Fruit fly (Drosophila melanogaster) whole organism, embryonic: ENCODE measurements around the gene CG34180.

Experiments used
- Antp ChIP-seq: fragments of 200-800 bp; sonication (Bioruptor generic); optimal IDR thresholded peaks from 3 replicates; lab custom pipeline; 2016; ENCODE audit warnings: missing biosample characterization, missing genetic modification characterization
- Blimp-1 ChIP-seq: fragments of 200-800 bp; sonication (Bioruptor generic); optimal IDR thresholded peaks from 3 replicates; lab custom pipeline; 2018; ENCODE audit warnings: missing biosample characterization, missing genetic modification characterization, mild to moderate bottlenecking, moderate library complexity, missing genetic modification reagents
- CG10209 ChIP-seq: fragments of 200-800 bp; sonication (Bioruptor generic); optimal IDR thresholded peaks from 3 replicates; lab custom pipeline; 2017; ENCODE audit warnings: missing biosample characterization, mild to moderate bottlenecking, missing genetic modification characterization, missing genetic modification reagents
- CG11247 ChIP-seq: fragments of 200-800 bp; sonication (Bioruptor generic); IDR thresholded peaks from 2 replicates; pipeline ENCODE4 v1.3.6; 2022; ENCODE audit warnings: missing biosample characterization, missing genetic modification characterization
- CG13894 ChIP-seq: fragments of 200-800 bp; sonication (Bioruptor generic); optimal IDR thresholded peaks from 3 replicates; lab custom pipeline; 2018; ENCODE audit warnings: missing biosample characterization, mild to moderate bottlenecking, missing genetic modification characterization, moderate library complexity
- CG15514 ChIP-seq: fragments of 200-800 bp; sonication (Bioruptor generic); optimal IDR thresholded peaks from 3 replicates; lab custom pipeline; 2017; ENCODE audit warnings: missing biosample characterization, missing genetic modification characterization, mild to moderate bottlenecking, moderate library complexity, missing genetic modification reagents
- CG15601 ChIP-seq: fragments of 200-800 bp; sonication (Bioruptor generic); optimal IDR thresholded peaks from 3 replicates; lab custom pipeline; 2019; ENCODE audit warnings: missing biosample characterization, mild to moderate bottlenecking, missing genetic modification characterization, moderate library complexity
- CG1602 ChIP-seq: fragments of 200-800 bp; sonication (Bioruptor generic); optimal IDR thresholded peaks from 3 replicates; lab custom pipeline; 2016; ENCODE audit warnings: missing biosample characterization, missing genetic modification characterization
- CG16815 ChIP-seq: fragments of 200-800 bp; sonication (Bioruptor generic); optimal IDR thresholded peaks from 3 replicates; lab custom pipeline; 2017; ENCODE audit warnings: missing biosample characterization, mild to moderate bottlenecking, missing genetic modification characterization
- CG17912 ChIP-seq: fragments of 200-800 bp; sonication (Bioruptor generic); optimal IDR thresholded peaks from 2 replicates; lab custom pipeline; 2018; ENCODE audit warnings: missing biosample characterization, mild to moderate bottlenecking, missing genetic modification characterization
- CG18476 ChIP-seq: fragments of 200-800 bp; sonication (Bioruptor generic); optimal IDR thresholded peaks from 2 replicates; lab custom pipeline; 2016; ENCODE audit warnings: missing biosample characterization, mild to moderate bottlenecking, missing genetic modification characterization
- CG30020 ChIP-seq: fragments of 200-800 bp; optimal IDR thresholded peaks from 2 replicates; lab custom pipeline; 2019; ENCODE audit warnings: missing biosample characterization, mild to moderate bottlenecking, missing genetic modification characterization, moderate library complexity
- CG30403 ChIP-seq: fragments of 200-800 bp; sonication (Bioruptor generic); optimal IDR thresholded peaks from 3 replicates; lab custom pipeline; 2016; ENCODE audit warnings: missing biosample characterization, missing genetic modification characterization
- CG6813 ChIP-seq: fragments of 200-800 bp; sonication (Bioruptor generic); optimal IDR thresholded peaks from 2 replicates; lab custom pipeline; 2017; ENCODE audit warnings: missing biosample characterization, missing genetic modification characterization, mild to moderate bottlenecking, moderate library complexity, missing genetic modification reagents
- CG7963 ChIP-seq: fragments of 200-800 bp; sonication (Bioruptor generic); IDR thresholded peaks from 3 replicates; pipeline ENCODE4 v1.3.6; 2022; ENCODE audit warnings: missing biosample characterization, missing genetic modification characterization; ENCODE audit not compliant: partially characterized antibody
- CG8089 ChIP-seq: fragments of 200-800 bp; sonication (Bioruptor generic); optimal IDR thresholded peaks from 3 replicates; lab custom pipeline; 2016; ENCODE audit warnings: missing biosample characterization, missing genetic modification characterization
- CG9797 ChIP-seq: fragments of 200-800 bp; sonication (Bioruptor generic); optimal IDR thresholded peaks from 3 replicates; lab custom pipeline; 2018; ENCODE audit warnings: missing biosample characterization, mild to moderate bottlenecking, missing genetic modification characterization
- Camta ChIP-seq: fragments of 200-800 bp; sonication (Bioruptor generic); optimal IDR thresholded peaks from 2 replicates; lab custom pipeline; 2016; ENCODE audit warnings: missing biosample characterization, missing genetic modification characterization
- Chrac-16 ChIP-seq: fragments of 200-800 bp; sonication (Bioruptor generic); optimal IDR thresholded peaks from 3 replicates; lab custom pipeline; 2016; ENCODE audit warnings: missing biosample characterization, missing genetic modification characterization
- Dip2 ChIP-seq: fragments of 200-800 bp; sonication (Bioruptor generic); IDR thresholded peaks from 2 replicates; pipeline ENCODE4 v1.3.6; 2022; ENCODE audit warnings: missing biosample characterization, missing genetic modification characterization
- Dll ChIP-seq: fragments of 200-800 bp; sonication (Bioruptor generic); IDR thresholded peaks from 4 replicates; pipeline ENCODE4 v1.3.6; 2022; ENCODE audit warnings: missing biosample characterization, missing genetic modification characterization; ENCODE audit not compliant: partially characterized antibody
- ERR ChIP-seq: fragments of 200-800 bp; sonication (Bioruptor generic); optimal IDR thresholded peaks from 2 replicates; lab custom pipeline; 2016; ENCODE audit warnings: missing biosample characterization, missing genetic modification characterization
- Fer1 ChIP-seq: fragments of 200-800 bp; sonication (Bioruptor generic); optimal IDR thresholded peaks from 2 replicates; lab custom pipeline; 2017; ENCODE audit warnings: missing biosample characterization, mild to moderate bottlenecking, missing genetic modification characterization
- H15 ChIP-seq: fragments of 200-800 bp; sonication (Bioruptor generic); IDR thresholded peaks from 3 replicates; pipeline ENCODE4 v1.3.6; 2022; ENCODE audit warnings: missing biosample characterization, missing genetic modification characterization
- Hr3 ChIP-seq: fragments of 200-800 bp; sonication (Bioruptor generic); optimal IDR thresholded peaks from 3 replicates; lab custom pipeline; 2016; ENCODE audit warnings: missing biosample characterization, missing genetic modification characterization
- Hsf ChIP-seq: fragments of 200-800 bp; sonication (Bioruptor generic); optimal IDR thresholded peaks from 3 replicates; lab custom pipeline; 2016; ENCODE audit warnings: missing biosample characterization, missing genetic modification characterization
- Lhr ChIP-seq: fragments of 200-800 bp; sonication (Bioruptor generic); optimal IDR thresholded peaks from 3 replicates; lab custom pipeline; 2017; ENCODE audit warnings: mild to moderate bottlenecking, missing biosample characterization, missing genetic modification reagents, missing genetic modification characterization
- MESR4 ChIP-seq: fragments of 200-800 bp; sonication (Bioruptor generic); optimal IDR thresholded peaks from 2 replicates; lab custom pipeline; 2018; ENCODE audit warnings: missing biosample characterization, mild to moderate bottlenecking, missing genetic modification characterization, moderate library complexity
- Neu2 ChIP-seq: fragments of 200-800 bp; sonication (Bioruptor generic); optimal IDR thresholded peaks from 3 replicates; lab custom pipeline; 2016; ENCODE audit warnings: missing biosample characterization, missing genetic modification characterization, borderline replicate concordance
- Nf-YA ChIP-seq: fragments of 200-800 bp; sonication (Bioruptor generic); IDR thresholded peaks from 2 replicates; pipeline ENCODE4 v1.3.6; 2022; ENCODE audit warnings: missing biosample characterization, missing genetic modification characterization
- Scr ChIP-seq: fragments of 200-800 bp; sonication (Bioruptor generic); IDR thresholded peaks from 2 replicates; pipeline ENCODE4 v1.3.6; 2022; ENCODE audit warnings: missing biosample characterization, missing genetic modification characterization; ENCODE audit not compliant: partially characterized antibody
- Six4 ChIP-seq: fragments of 200-800 bp; sonication (Bioruptor generic); optimal IDR thresholded peaks from 2 replicates; lab custom pipeline; 2016; ENCODE audit warnings: missing biosample characterization, missing genetic modification characterization
- Sox102F ChIP-seq: fragments of 200-800 bp; sonication (Bioruptor generic); optimal IDR thresholded peaks from 2 replicates; lab custom pipeline; 2018; ENCODE audit warnings: missing biosample characterization, mild to moderate bottlenecking, missing genetic modification characterization, moderate library complexity
- Sry-β ChIP-seq: fragments of 200-800 bp; sonication (Bioruptor generic); optimal IDR thresholded peaks from 2 replicates; lab custom pipeline; 2018; ENCODE audit warnings: missing biosample characterization, mild to moderate bottlenecking, missing genetic modification characterization, moderate library complexity
- Sry-δ ChIP-seq: fragments of 200-800 bp; sonication (Bioruptor generic); optimal IDR thresholded peaks from 2 replicates; lab custom pipeline; 2016; ENCODE audit warnings: missing biosample characterization, missing genetic modification characterization
- Ssrp ChIP-seq: fragments of 200-800 bp; sonication (Bioruptor generic); optimal IDR thresholded peaks from 2 replicates; lab custom pipeline; 2018; ENCODE audit warnings: missing biosample characterization, mild to moderate bottlenecking, missing genetic modification characterization, moderate library complexity
- Usf ChIP-seq: fragments of 200-800 bp; sonication (Bioruptor generic); optimal IDR thresholded peaks from 2 replicates; lab custom pipeline; 2017; ENCODE audit warnings: missing genotype, missing biosample characterization, missing genetic modification characterization
- bbx ChIP-seq: fragments of 200-800 bp; sonication (Bioruptor generic); IDR thresholded peaks from 2 replicates; pipeline ENCODE4 v1.3.6; 2022; ENCODE audit warnings: missing biosample characterization, missing genetic modification characterization; ENCODE audit not compliant: partially characterized antibody
- cato ChIP-seq: fragments of 200-800 bp; sonication (Bioruptor generic); optimal IDR thresholded peaks from 2 replicates; lab custom pipeline; 2016; ENCODE audit warnings: missing biosample characterization, missing genetic modification characterization, borderline replicate concordance
- gsb ChIP-seq: fragments of 200-800 bp; sonication (Bioruptor generic); IDR thresholded peaks from 2 replicates; pipeline ENCODE4 v1.3.6; 2022; ENCODE audit warnings: missing biosample characterization, missing genetic modification characterization
- gt ChIP-seq: fragments of 200-800 bp; sonication (Bioruptor generic); IDR thresholded peaks from 2 replicates; pipeline ENCODE4 v1.3.6; 2022; ENCODE audit warnings: missing biosample characterization, missing genetic modification characterization
- kni ChIP-seq: fragments of 200-800 bp; sonication (Bioruptor generic); optimal IDR thresholded peaks from 3 replicates; lab custom pipeline; 2017; ENCODE audit warnings: mild to moderate bottlenecking, missing biosample characterization, missing genetic modification reagents, missing genetic modification characterization
- nau ChIP-seq: fragments of 200-800 bp; sonication (Bioruptor generic); optimal IDR thresholded peaks from 3 replicates; lab custom pipeline; 2017; ENCODE audit warnings: missing biosample characterization, mild to moderate bottlenecking, missing genetic modification characterization, missing genetic modification reagents
- p53 ChIP-seq: fragments of 200-800 bp; sonication (Bioruptor generic); optimal IDR thresholded peaks from 2 replicates; lab custom pipeline; 2016; ENCODE audit warnings: missing biosample characterization, missing genetic modification characterization
- phol ChIP-seq: fragments of 200-800 bp; sonication (Bioruptor generic); optimal IDR thresholded peaks from 3 replicates; lab custom pipeline; 2018; ENCODE audit warnings: missing biosample characterization, mild to moderate bottlenecking, missing genetic modification characterization, moderate library complexity
- ranshi ChIP-seq: fragments of 200-800 bp; sonication (Bioruptor generic); IDR thresholded peaks from 2 replicates; pipeline ENCODE4 v1.3.6; 2022; ENCODE audit warnings: missing biosample characterization, missing genetic modification characterization
- sr ChIP-seq: fragments of 200-800 bp; sonication (Bioruptor generic); IDR thresholded peaks from 3 replicates; pipeline ENCODE4 v1.3.6; 2022; ENCODE audit warnings: missing biosample characterization, missing genetic modification characterization
- usp ChIP-seq: fragments of >200 bp; optimal IDR thresholded peaks from 2 replicates; lab custom pipeline; 2017; ENCODE audit warnings: missing biosample characterization, missing genetic modification characterization
- zen ChIP-seq: fragments of 200-800 bp; sonication (Bioruptor generic); optimal IDR thresholded peaks from 3 replicates; lab custom pipeline; 2018; ENCODE audit warnings: missing biosample characterization, mild to moderate bottlenecking, missing genetic modification characterization, moderate library complexity
- zen2 ChIP-seq: fragments of 200-800 bp; sonication (Bioruptor generic); IDR thresholded peaks from 3 replicates; pipeline ENCODE4 v1.3.6; 2022; ENCODE audit warnings: missing biosample characterization, missing genetic modification characterization; ENCODE audit not compliant: partially characterized antibody

The CG34180 gene

dm6 chr2L:6075345-6075744 lies 15.0 kb downstream of the CG34180 start (continued):
- TF ChIP-seq Sry-β (GFP tag; lab: Kevin White, UChicago) (no peak), nau (GFP tag; lab: Kevin White, UChicago) (no peak), phol (tag; lab: Kevin White, UChicago) (no peak), CG10209 (no peak), CG11247 (GFP tag; lab: Robert Waterston, UW) (no peak), ranshi (no peak), Six4 (GFP tag; lab: Kevin White, UChicago) (no peak), gt (no peak), Hsf (GFP tag; lab: Kevin White, UChicago) (no peak), usp (GFP tag; lab: Kevin White, UChicago) (no peak), Sry-δ (GFP tag; lab: Kevin White, UChicago) (no peak), CG8089 (GFP tag; lab: Kevin White, UChicago) (no peak), Chrac-16 (GFP tag; lab: Kevin White, UChicago) (no peak), CG9797 (no peak), CG7963 (GFP tag; lab: Robert Waterston, UW) (no peak), CG30020 (tag; lab: Kevin White, UChicago) (no peak), CG15514 (GFP tag; lab: Kevin White, UChicago) (no peak), Dip2 (GFP tag; lab: Robert Waterston, UW) (no peak), Scr (GFP tag; lab: Robert Waterston, UW) (0 out of 2 replicates have a peak, but pooled peaks have one; percentile 28), CG18476 (GFP tag; lab: Kevin White, UChicago) (no peak), CG15601 (tag; lab: Kevin White, UChicago) (no peak), CG17912 (no peak), Ssrp (tag; lab: Kevin White, UChicago) (no peak), Lhr (GFP tag; lab: Kevin White, UChicago) (no peak), Dll (0 out of 4 replicates have a peak, but pooled peaks have one; percentile 13), MESR4 (no peak), Hr3 (GFP tag; lab: Kevin White, UChicago) (peak; percentile 43), ERR (GFP tag; lab: Kevin White, UChicago) (no peak), zen2 (GFP tag; lab: Robert Waterston, UW) (no peak), CG16815 (no peak), Antp (GFP tag; lab: Kevin White, UChicago) (no peak), Neu2 (GFP tag; lab: Kevin White, UChicago) (no peak), Nf-YA (GFP tag; lab: Robert Waterston, UW) (no peak), Camta (GFP tag; lab: Kevin White, UChicago) (no peak), gsb (GFP tag; lab: Robert Waterston, UW) (no peak), CG1602 (GFP tag; lab: Kevin White, UChicago) (no peak), CG13894 (peak; percentile 55), Blimp-1 (peak; percentile 98), H15 (GFP tag; lab: Robert Waterston, UW) (no peak), cato (GFP tag; lab: Kevin White, UChicago) (no peak), sr (GFP tag; lab: Robert Waterston, UW) (peak; percentile 66; the same call in 2 of the 3 replicates), Fer1 (GFP tag; lab: Kevin White, UChicago) (no peak), kni (GFP tag; lab: Kevin White, UChicago) (peak; percentile 95), p53 (GFP tag; lab: Kevin White, UChicago) (no peak), bbx (GFP tag; lab: Robert Waterston, UW) (0 out of 2 replicates have a peak, but pooled peaks have one; percentile 29), Sox102F (no peak), CG30403 (GFP tag; lab: Kevin White, UChicago) (no peak), zen (no peak), CG6813 (GFP tag; lab: Kevin White, UChicago) (peak; percentile 9), Usf (GFP tag; lab: Kevin White, UChicago) (no peak)
